Fruit fly (Drosophila melanogaster): ENCODE data around the gene Ubi-p5E.

DNA sequence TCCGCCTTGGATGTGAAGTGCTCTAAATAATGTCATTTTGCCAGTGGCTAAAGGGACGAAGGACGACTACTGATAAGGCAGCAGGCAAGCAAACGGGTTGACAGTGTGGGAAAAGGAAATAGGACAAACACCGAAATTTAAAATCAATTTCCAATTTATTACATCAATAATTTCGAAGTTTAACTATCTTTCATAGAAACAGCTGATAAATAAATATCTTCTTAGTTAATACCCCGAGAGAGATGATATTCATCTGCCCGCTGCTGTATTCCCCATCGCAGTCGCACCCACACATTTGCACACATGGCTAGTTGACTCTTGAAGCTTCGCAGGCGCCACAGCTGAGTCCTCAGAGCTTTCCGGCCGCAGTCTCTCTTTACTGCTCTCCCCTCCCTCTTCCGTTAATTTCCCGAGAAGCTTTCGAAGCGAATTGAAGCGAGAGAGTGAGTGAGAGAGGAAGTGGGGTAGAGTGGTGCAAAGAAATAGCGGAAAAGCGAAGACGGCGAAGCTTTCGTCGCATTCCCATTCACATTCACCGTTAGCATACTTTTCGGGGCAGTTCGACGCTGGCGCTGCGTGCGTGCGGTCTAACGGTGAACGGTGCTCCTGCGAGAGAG lies 37.5 kb upstream of the Ubi-p5E start:
- TF ChIP-seq psq (optimal IDR thresholded peaks at IDR 0.05) (no peak), usp (GFP tag; optimal IDR thresholded peaks at IDR 0.05) (no peak), CG8478 (optimal IDR thresholded peaks at IDR 0.05) (no peak), pan (optimal IDR thresholded peaks at IDR 0.05) (no peak), Dll (optimal IDR thresholded peaks at IDR 0.05) (no peak), EcR (GFP tag; optimal IDR thresholded peaks at IDR 0.05) (no peak)
